Worm (Caenorhabditis elegans) whole organism, young adult: ENCODE measurements around the gene sel-11.

Experiments used
- ceh-100 ChIP-seq: fragments of 200-800 bp; sonication (Bioruptor generic); IDR thresholded peaks from 2 replicates; pipeline ENCODE4 v1.3.6; 2022; ENCODE audit warnings: missing genetic modification reagents, missing genetic modification characterization, missing compliant biosample characterization
- dpl-1 ChIP-seq: fragments of 150-350 bp; optimal IDR thresholded peaks from 2 replicates; lab custom pipeline; 2014; ENCODE audit warnings: missing biosample characterization, missing genetic modification reagents, missing genetic modification characterization
- mcd-1 ChIP-seq: fragments of 200-800 bp; sonication (Bioruptor generic); IDR thresholded peaks from 2 replicates; pipeline ENCODE4 v1.3.6; 2022; ENCODE audit warnings: missing genetic modification reagents, missing genetic modification characterization, missing compliant biosample characterization
- rpc-1 ChIP-seq, 2 experiments: fragments of 150-350 bp in 1 of 2; sonication (generic microtip) in 1 of 2; optimal IDR thresholded peaks; 2 replicates each; lab custom pipeline; 2014 to 2018; ENCODE audit warnings: missing biosample characterization in 1 of 2, missing genetic modification characterization in 1 of 2, missing genetic modification reagents in 1 of 2, missing genotype in 1 of 2
- sea-2 ChIP-seq: fragments of 200-800 bp; sonication (Bioruptor generic); IDR thresholded peaks from 2 replicates; pipeline ENCODE4 v1.3.6; 2022; ENCODE audit warnings: missing genetic modification characterization, missing compliant biosample characterization
- unc-130 ChIP-seq: sonication (generic microtip); optimal IDR thresholded peaks from 2 replicates; lab custom pipeline; 2016; ENCODE audit warnings: missing genetic modification reagents, missing genetic modification characterization, missing compliant biosample characterization
- unc-62 ChIP-seq: fragments of 150-350 bp; optimal IDR thresholded peaks from 2 replicates; lab custom pipeline; 2014; ENCODE audit warnings: missing biosample characterization, missing genetic modification reagents, missing genetic modification characterization
- ztf-3 ChIP-seq: fragments of 200-800 bp; sonication (Bioruptor generic); optimal IDR thresholded peaks from 2 replicates; lab custom pipeline; 2018; ENCODE audit warnings: mild to moderate bottlenecking, missing genetic modification characterization, missing compliant biosample characterization

ce11 chrV:11815566-11815965, 48.4 kb downstream of the sel-11 start:
- TF ChIP-seq ztf-3 (GFP tag; lab: Kevin White, UChicago) (no peak), rpc-1 (optimal IDR thresholded peaks at IDR 0.05; lab: Kevin White, UChicago) (no peak), rpc-1 (tag; optimal IDR thresholded peaks at IDR 0.05; lab: Kevin White, UChicago) (no peak), ceh-100 (GFP tag; lab: Robert Waterston, UW) (no peak), sea-2 (GFP tag; lab: Robert Waterston, UW) (no peak), unc-130 (no peak), unc-62 (no peak), dpl-1 (GFP tag; lab: Kevin White, UChicago) (no peak), mcd-1 (GFP tag; lab: Robert Waterston, UW) (no peak)
